Fruit fly (Drosophila melanogaster) whole organism, embryonic: ENCODE data around the gene CG6216.

Experiments used
- Abd-B ChIP-seq: fragments of 200-800 bp; sonication (Bioruptor generic); optimal IDR thresholded peaks from 2 replicates; lab custom pipeline; 2018; ENCODE audit warnings: missing biosample characterization, mild to moderate bottlenecking, missing genetic modification characterization, moderate library complexity
- Adf1 ChIP-seq: fragments of 200-800 bp; sonication (Bioruptor generic); IDR thresholded peaks from 2 replicates; pipeline ENCODE4 v1.3.6; 2022; ENCODE audit warnings: missing biosample characterization, missing genetic modification characterization
- Atf6 ChIP-seq: fragments of 200-800 bp; sonication (Bioruptor generic); IDR thresholded peaks from 2 replicates; pipeline ENCODE4 v1.3.6; 2022; ENCODE audit warnings: missing biosample characterization, missing genetic modification characterization
- CG10321 ChIP-seq: fragments of 200-800 bp; sonication (Bioruptor generic); IDR thresholded peaks from 2 replicates; pipeline ENCODE4 v1.3.6; 2022; ENCODE audit warnings: missing biosample characterization, missing genetic modification characterization
- CG10959 ChIP-seq: fragments of 200-800 bp; sonication (Bioruptor generic); IDR thresholded peaks from 2 replicates; pipeline ENCODE4 v1.3.6; 2022; ENCODE audit warnings: missing biosample characterization, missing genetic modification characterization
- CG11085 ChIP-seq: fragments of 200-800 bp; sonication (Bioruptor generic); IDR thresholded peaks from 2 replicates; pipeline ENCODE4 v1.3.6; 2022; ENCODE audit warnings: missing biosample characterization, missing genetic modification characterization
- CG11696 ChIP-seq: fragments of 200-800 bp; sonication (Bioruptor generic); IDR thresholded peaks from 2 replicates; pipeline ENCODE4 v1.3.6; 2022; ENCODE audit warnings: missing biosample characterization, missing genetic modification characterization
- CG13894 ChIP-seq: fragments of 200-800 bp; sonication (Bioruptor generic); optimal IDR thresholded peaks from 3 replicates; lab custom pipeline; 2018; ENCODE audit warnings: missing biosample characterization, mild to moderate bottlenecking, missing genetic modification characterization, moderate library complexity
- CG14441 ChIP-seq: fragments of 200-800 bp; sonication (Bioruptor generic); IDR thresholded peaks from 2 replicates; pipeline ENCODE4 v1.3.6; 2022; ENCODE audit warnings: missing biosample characterization, missing genetic modification characterization
- CG17612 ChIP-seq: fragments of 200-800 bp; sonication (Bioruptor generic); IDR thresholded peaks from 2 replicates; pipeline ENCODE4 v1.3.6; 2022; ENCODE audit warnings: missing biosample characterization, missing genetic modification characterization
- CG2120 ChIP-seq: fragments of 200-800 bp; sonication (Bioruptor generic); optimal IDR thresholded peaks from 3 replicates; lab custom pipeline; 2016; ENCODE audit warnings: missing biosample characterization, missing genetic modification characterization
- CG3065 ChIP-seq: fragments of 200-800 bp; sonication (Bioruptor generic); optimal IDR thresholded peaks from 2 replicates; lab custom pipeline; 2016; ENCODE audit warnings: missing biosample characterization, missing genetic modification characterization
- CG6854 ChIP-seq: fragments of 200-800 bp; sonication (Bioruptor generic); optimal IDR thresholded peaks from 3 replicates; lab custom pipeline; 2017; ENCODE audit warnings: missing biosample characterization, mild to moderate bottlenecking, missing genetic modification characterization
- CG7271 ChIP-seq: fragments of 200-800 bp; sonication (Bioruptor generic); optimal IDR thresholded peaks from 2 replicates; lab custom pipeline; 2018; ENCODE audit warnings: missing biosample characterization, mild to moderate bottlenecking, missing genetic modification characterization, moderate library complexity
- CG9797 ChIP-seq: fragments of 200-800 bp; sonication (Bioruptor generic); optimal IDR thresholded peaks from 3 replicates; lab custom pipeline; 2018; ENCODE audit warnings: missing biosample characterization, mild to moderate bottlenecking, missing genetic modification characterization
- Dll ChIP-seq: fragments of 200-800 bp; sonication (Bioruptor generic); IDR thresholded peaks from 4 replicates; pipeline ENCODE4 v1.3.6; 2022; ENCODE audit warnings: missing biosample characterization, missing genetic modification characterization; ENCODE audit not compliant: partially characterized antibody
- HLH3B ChIP-seq: fragments of 200-800 bp; sonication (Bioruptor generic); IDR thresholded peaks from 2 replicates; pipeline ENCODE4 v1.3.6; 2022; ENCODE audit warnings: missing biosample characterization, missing genetic modification characterization
- HLH54F ChIP-seq: fragments of 200-800 bp; sonication (Bioruptor generic); optimal IDR thresholded peaks from 3 replicates; lab custom pipeline; 2016; ENCODE audit warnings: missing biosample characterization, missing genetic modification characterization
- HLHmδ ChIP-seq: fragments of 200-800 bp; sonication (Bioruptor generic); optimal IDR thresholded peaks from 2 replicates; lab custom pipeline; 2018; ENCODE audit warnings: missing biosample characterization, mild to moderate bottlenecking, missing genetic modification characterization, moderate library complexity
- Jarid2 ChIP-seq: fragments of 200-800 bp; sonication (Bioruptor generic); optimal IDR thresholded peaks from 3 replicates; lab custom pipeline; 2017; ENCODE audit warnings: mild to moderate bottlenecking, missing biosample characterization, missing genetic modification reagents, missing genetic modification characterization
- MTF-1 ChIP-seq: fragments of 200-800 bp; sonication (Bioruptor generic); optimal IDR thresholded peaks from 2 replicates; lab custom pipeline; 2018; ENCODE audit warnings: missing biosample characterization, mild to moderate bottlenecking, missing genetic modification characterization, borderline replicate concordance
- Meics ChIP-seq: fragments of 200-800 bp; sonication (Bioruptor generic); optimal IDR thresholded peaks from 2 replicates; lab custom pipeline; 2017; ENCODE audit warnings: missing biosample characterization, mild to moderate bottlenecking, missing genetic modification characterization
- Poxn ChIP-seq: fragments of 200-800 bp; sonication (Bioruptor generic); IDR thresholded peaks from 2 replicates; pipeline ENCODE4 v1.3.6; 2022; ENCODE audit warnings: missing biosample characterization, missing genetic modification characterization
- Side ChIP-seq: fragments of 200-800 bp; sonication (Bioruptor generic); optimal IDR thresholded peaks from 2 replicates; lab custom pipeline; 2016; ENCODE audit warnings: missing biosample characterization, missing genetic modification characterization
- Sox100B ChIP-seq: fragments of 200-800 bp; sonication (Bioruptor generic); optimal IDR thresholded peaks from 3 replicates; lab custom pipeline; 2018; ENCODE audit warnings: missing biosample characterization, mild to moderate bottlenecking, missing genetic modification characterization
- Sry-β ChIP-seq: fragments of 200-800 bp; sonication (Bioruptor generic); optimal IDR thresholded peaks from 2 replicates; lab custom pipeline; 2018; ENCODE audit warnings: missing biosample characterization, mild to moderate bottlenecking, missing genetic modification characterization, moderate library complexity
- YL-1 ChIP-seq: fragments of 200-800 bp; sonication (Bioruptor generic); optimal IDR thresholded peaks from 3 replicates; lab custom pipeline; 2017; ENCODE audit warnings: missing biosample characterization, mild to moderate bottlenecking, missing genetic modification characterization
- bab2 ChIP-seq: fragments of 200-800 bp; sonication (Bioruptor generic); optimal IDR thresholded peaks from 2 replicates; lab custom pipeline; 2016; ENCODE audit warnings: missing biosample characterization, missing genetic modification characterization
- ewg ChIP-seq: fragments of 200-800 bp; sonication (Bioruptor generic); optimal IDR thresholded peaks from 3 replicates; lab custom pipeline; 2017; ENCODE audit warnings: mild to moderate bottlenecking, missing biosample characterization, missing genetic modification reagents, missing genetic modification characterization
- fd64A ChIP-seq: fragments of 200-800 bp; sonication (Bioruptor generic); optimal IDR thresholded peaks from 3 replicates; lab custom pipeline; 2018; ENCODE audit warnings: missing biosample characterization, mild to moderate bottlenecking, missing genetic modification characterization
- fd96Cb ChIP-seq: fragments of 200-800 bp; sonication (Bioruptor generic); optimal IDR thresholded peaks from 2 replicates; lab custom pipeline; 2018; ENCODE audit warnings: missing biosample characterization, mild to moderate bottlenecking, missing genetic modification characterization, moderate library complexity
- fru ChIP-seq: fragments of >200 bp; optimal IDR thresholded peaks from 2 replicates; lab custom pipeline; 2017
- gcm ChIP-seq: fragments of 200-800 bp; sonication (Bioruptor generic); optimal IDR thresholded peaks from 2 replicates; lab custom pipeline; 2019; ENCODE audit warnings: missing biosample characterization, mild to moderate bottlenecking, missing genetic modification characterization, moderate library complexity
- gsb ChIP-seq: fragments of 200-800 bp; sonication (Bioruptor generic); IDR thresholded peaks from 2 replicates; pipeline ENCODE4 v1.3.6; 2022; ENCODE audit warnings: missing biosample characterization, missing genetic modification characterization
- ham ChIP-seq: fragments of 200-800 bp; sonication (Bioruptor generic); IDR thresholded peaks from 2 replicates; pipeline ENCODE4 v1.3.6; 2022; ENCODE audit warnings: missing biosample characterization, missing genetic modification characterization
- ind ChIP-seq: fragments of 200-800 bp; sonication (Bioruptor generic); optimal IDR thresholded peaks from 3 replicates; lab custom pipeline; 2016; ENCODE audit warnings: missing biosample characterization, missing genetic modification characterization
- kni ChIP-seq: fragments of 200-800 bp; sonication (Bioruptor generic); optimal IDR thresholded peaks from 3 replicates; lab custom pipeline; 2017; ENCODE audit warnings: mild to moderate bottlenecking, missing biosample characterization, missing genetic modification reagents, missing genetic modification characterization
- lilli ChIP-seq: fragments of 200-800 bp; sonication (Bioruptor generic); optimal IDR thresholded peaks from 3 replicates; lab custom pipeline; 2016; ENCODE audit warnings: missing biosample characterization, missing genetic modification characterization
- mam ChIP-seq: fragments of 200-800 bp; sonication (Bioruptor generic); optimal IDR thresholded peaks from 3 replicates; lab custom pipeline; 2016; ENCODE audit warnings: missing biosample characterization, missing genetic modification characterization
- nmo ChIP-seq: fragments of 200-800 bp; sonication (Bioruptor generic); optimal IDR thresholded peaks from 2 replicates; lab custom pipeline; 2018; ENCODE audit warnings: missing biosample characterization, mild to moderate bottlenecking, missing genetic modification characterization, moderate library complexity
- oc ChIP-seq: fragments of 200-800 bp; sonication (Bioruptor generic); optimal IDR thresholded peaks from 2 replicates; lab custom pipeline; 2018; ENCODE audit warnings: missing biosample characterization, mild to moderate bottlenecking, missing genetic modification characterization, moderate library complexity
- p53 ChIP-seq: fragments of 200-800 bp; sonication (Bioruptor generic); optimal IDR thresholded peaks from 2 replicates; lab custom pipeline; 2016; ENCODE audit warnings: missing biosample characterization, missing genetic modification characterization
- pan ChIP-seq, 4 experiments: fragments of >200 bp in 3 of 4; fragments of 200-800 bp in 1 of 4; sonication (Bioruptor generic) in 1 of 4; optimal IDR thresholded peaks in 3 of 4; IDR thresholded peaks in 1 of 4; 2 replicates each; pipeline versions ENCODE4 v1.3.6 to Lab custom; 2017 to 2022; ENCODE audit warnings: missing biosample characterization in 2 of 4, missing genetic modification characterization in 2 of 4, mixed read lengths in 1 of 4
- prd ChIP-seq, 3 experiments: fragments of >200 bp in 2 of 3; fragments of 200-800 bp in 1 of 3; sonication (Bioruptor generic) in 1 of 3; optimal IDR thresholded peaks in 2 of 3; IDR thresholded peaks in 1 of 3; 2 replicates in 2 of 3; 3 replicates in 1 of 3; pipeline versions ENCODE4 v1.3.6 to Lab custom; 2017 to 2022; ENCODE audit warnings: missing biosample characterization in 1 of 3, missing genetic modification characterization in 1 of 3
- repo ChIP-seq: fragments of 200-800 bp; sonication (Bioruptor generic); optimal IDR thresholded peaks from 2 replicates; lab custom pipeline; 2016; ENCODE audit warnings: missing biosample characterization, missing genetic modification characterization
- scrt ChIP-seq: fragments of 200-800 bp; sonication (Bioruptor generic); optimal IDR thresholded peaks from 2 replicates; lab custom pipeline; 2018; ENCODE audit warnings: missing biosample characterization, mild to moderate bottlenecking, missing genetic modification characterization, moderate library complexity
- sqz ChIP-seq: fragments of 200-800 bp; sonication (Bioruptor generic); optimal IDR thresholded peaks from 3 replicates; lab custom pipeline; 2018; ENCODE audit warnings: missing biosample characterization, mild to moderate bottlenecking, missing genetic modification characterization
- vnd ChIP-seq: fragments of 200-800 bp; sonication (Bioruptor generic); IDR thresholded peaks from 3 replicates; pipeline ENCODE4 v1.3.6; 2022; ENCODE audit warnings: missing biosample characterization, missing genetic modification characterization; ENCODE audit not compliant: partially characterized antibody

CG6216 gene

dm6 chr3L:11118627-11119395 is 31.8 kb downstream of the CG6216 start (continued):
- TF ChIP-seq repo (GFP tag; lab: Kevin White, UChicago) = peak; percentile 49
- peak; percentile 71 for TF ChIP-seq CG7271
- TF ChIP-seq ind (GFP tag; lab: Kevin White, UChicago) = no peak
- TF ChIP-seq CG17612 = no peak
- peak; percentile 7 for TF ChIP-seq mam (GFP tag; lab: Kevin White, UChicago)
- peak; percentile 26 for TF ChIP-seq CG9797 (GFP tag; lab: Kevin White, UChicago)
- no peak for TF ChIP-seq Dll (GFP tag; lab: Robert Waterston, UW)
- TF ChIP-seq Sry-β (GFP tag; lab: Kevin White, UChicago) = peak; percentile 21
- TF ChIP-seq p53 (GFP tag; lab: Kevin White, UChicago) = peak; percentile 64
- TF ChIP-seq HLH54F (GFP tag; lab: Kevin White, UChicago) = peak; percentile 38
- TF ChIP-seq CG13894 (tag; lab: Kevin White, UChicago) = peak; percentile 81
- TF ChIP-seq MTF-1 (GFP tag; lab: Kevin White, UChicago) = peak; percentile 86
- no peak for TF ChIP-seq CG10321 (GFP tag; lab: Robert Waterston, UW)
- TF ChIP-seq Sox100B (GFP tag; lab: Kevin White, UChicago) = peak; percentile 72
- peak; percentile 93 for TF ChIP-seq fd64A (GFP tag; lab: Kevin White, UChicago)
- TF ChIP-seq kni (GFP tag; lab: Kevin White, UChicago) = peak; percentile 99
- no peak for TF ChIP-seq fru (lab: Kevin White, UChicago)
- TF ChIP-seq Adf1 (GFP tag; lab: Robert Waterston, UW) = peak; percentile 77
- TF ChIP-seq ham (GFP tag; lab: Robert Waterston, UW) = no peak
- no peak for TF ChIP-seq Jarid2 (GFP tag; lab: Kevin White, UChicago)
- peak; percentile 80 for TF ChIP-seq Side
- peak; percentile 59; the same call in 1 of the 2 replicates for TF ChIP-seq gsb (GFP tag; lab: Robert Waterston, UW)
- TF ChIP-seq Atf6 (GFP tag; lab: Robert Waterston, UW) = peak; percentile 81
- peak; percentile 56 for TF ChIP-seq CG2120 (GFP tag; lab: Kevin White, UChicago)
- no peak for TF ChIP-seq Poxn (GFP tag; lab: Robert Waterston, UW)
- TF ChIP-seq fd96Cb (tag; lab: Kevin White, UChicago) = no peak
- 0 out of 2 replicates have a peak, but pooled peaks have one; percentile 26 for TF ChIP-seq CG11696 (GFP tag; lab: Robert Waterston, UW)
- TF ChIP-seq HLH3B (GFP tag; lab: Robert Waterston, UW) = peak; percentile 33; the same call in 1 of the 2 replicates
- TF ChIP-seq Meics (GFP tag; lab: Kevin White, UChicago) = peak; percentile 74
- TF ChIP-seq ewg (GFP tag; lab: Kevin White, UChicago) = peak; percentile 90
- TF ChIP-seq nmo (GFP tag; lab: Kevin White, UChicago) = peak; percentile 16
- TF ChIP-seq CG10959 (GFP tag; lab: Robert Waterston, UW) = no peak
- peak; percentile 71 for TF ChIP-seq CG6854 (GFP tag; lab: Kevin White, UChicago)
- TF ChIP-seq prd (optimal IDR thresholded peaks at IDR 0.05; lab: Kevin White, UChicago) = no peak
- peak; percentile 47; the same call in 2 of the 3 replicates for TF ChIP-seq prd (GFP tag; IDR thresholded peaks at IDR 0.05; lab: Robert Waterston, UW)
- no peak for TF ChIP-seq vnd
- TF ChIP-seq CG3065 (GFP tag; lab: Kevin White, UChicago) = peak; percentile 34
- TF ChIP-seq Abd-B (GFP tag; lab: Kevin White, UChicago) = no peak
- peak; percentile 91 for TF ChIP-seq YL-1 (GFP tag; lab: Kevin White, UChicago)
- TF ChIP-seq HLHmδ (GFP tag; lab: Kevin White, UChicago) = peak; percentile 81
- no peak for TF ChIP-seq lilli (GFP tag; lab: Kevin White, UChicago)
- peak; percentile 78 for TF ChIP-seq scrt (GFP tag; lab: Kevin White, UChicago)
- peak; percentile 77 for TF ChIP-seq bab2 (GFP tag; lab: Kevin White, UChicago)
- peak; percentile 53; the same call in 1 of the 2 replicates for TF ChIP-seq CG14441 (GFP tag; lab: Robert Waterston, UW)
- TF ChIP-seq sqz (GFP tag; lab: Kevin White, UChicago) = peak; percentile 82
- TF ChIP-seq gcm = peak; percentile 66
- no peak for TF ChIP-seq oc (tag; lab: Kevin White, UChicago)
- no peak; the same call in 1 of the 2 replicates for TF ChIP-seq CG11085 (GFP tag; lab: Robert Waterston, UW)
- no peak for TF ChIP-seq pan (optimal IDR thresholded peaks at IDR 0.05; lab: Kevin White, UChicago)
- TF ChIP-seq pan (GFP tag; optimal IDR thresholded peaks at IDR 0.05 in 1 of 2, IDR thresholded peaks at IDR 0.05 in 1 of 2) = peak in 1 of 2 experiments; percentile 47
